Worm (Caenorhabditis elegans) whole organism, young adult: ENCODE results near the gene chtl-1.

Experiments
- F57A8.1 ChIP-seq: fragments of 200-800 bp; sonication (Bioruptor generic); optimal IDR thresholded peaks from 2 replicates; lab custom pipeline; 2018; ENCODE audit warnings: mild to moderate bottlenecking, missing genetic modification characterization, moderate library complexity, missing compliant biosample characterization
- Y53G8AR.9 ChIP-seq: fragments of 200-800 bp; sonication (Bioruptor generic); conservative IDR thresholded peaks from 2 replicates; pipeline ENCODE4 v1.3.6; 2022; ENCODE audit warnings: missing genetic modification reagents, missing genetic modification characterization, missing compliant biosample characterization
- ama-1 ChIP-seq, 3 experiments: fragments of 150-350 bp in 1 of 3; sonication (generic microtip) in 2 of 3; optimal IDR thresholded peaks; 2 replicates each; lab custom pipeline; 2014 to 2018; ENCODE audit warnings: missing biosample characterization in 2 of 3, missing genetic modification characterization in 2 of 3, missing genetic modification reagents in 2 of 3
- aptf-2 ChIP-seq: fragments of 200-800 bp; sonication (Bioruptor generic); conservative IDR thresholded peaks from 2 replicates; pipeline ENCODE4 v1.3.6; 2022; ENCODE audit warnings: missing genetic modification reagents, missing genetic modification characterization, missing compliant biosample characterization
- ets-4 ChIP-seq: fragments of 200-800 bp; sonication (Bioruptor generic); optimal IDR thresholded peaks from 2 replicates; lab custom pipeline; 2018; ENCODE audit warnings: mild to moderate bottlenecking, missing genetic modification characterization, missing compliant biosample characterization
- lin-35 ChIP-seq, 3 experiments: fragments of 150-350 bp in 2 of 3; sonication (generic microtip) in 1 of 3; optimal IDR thresholded peaks; 2 replicates each; lab custom pipeline; 2014 to 2018; ENCODE audit warnings: missing biosample characterization in 3 of 3, missing genetic modification characterization in 3 of 3, missing genetic modification reagents in 3 of 3
- nhr-120 ChIP-seq: fragments of 200-800 bp; sonication (Bioruptor generic); IDR thresholded peaks from 2 replicates; pipeline ENCODE4 v1.3.6; 2022; ENCODE audit warnings: missing genetic modification characterization, missing compliant biosample characterization
- pha-4 ChIP-seq: fragments of 150-350 bp; sonication (generic microtip); optimal IDR thresholded peaks from 2 replicates; lab custom pipeline; 2014; ENCODE audit warnings: missing biosample characterization, missing genetic modification reagents, missing genetic modification characterization
- rpc-1 ChIP-seq, 2 experiments: fragments of 150-350 bp in 1 of 2; sonication (generic microtip) in 1 of 2; optimal IDR thresholded peaks; 2 replicates each; lab custom pipeline; 2014 to 2018; ENCODE audit warnings: missing biosample characterization in 1 of 2, missing genetic modification characterization in 1 of 2, missing genetic modification reagents in 1 of 2, missing genotype in 1 of 2
- unc-62 ChIP-seq: fragments of 150-350 bp; optimal IDR thresholded peaks from 2 replicates; lab custom pipeline; 2014; ENCODE audit warnings: missing biosample characterization, missing genetic modification reagents, missing genetic modification characterization
- xnd-1 ChIP-seq: sonication (generic microtip); optimal IDR thresholded peaks from 2 replicates; lab custom pipeline; 2016; ENCODE audit warnings: missing genotype, missing genetic modification reagents, missing genetic modification characterization, missing compliant biosample characterization
- ztf-3 ChIP-seq: fragments of 200-800 bp; sonication (Bioruptor generic); optimal IDR thresholded peaks from 2 replicates; lab custom pipeline; 2018; ENCODE audit warnings: mild to moderate bottlenecking, missing genetic modification characterization, missing compliant biosample characterization

DNA sequence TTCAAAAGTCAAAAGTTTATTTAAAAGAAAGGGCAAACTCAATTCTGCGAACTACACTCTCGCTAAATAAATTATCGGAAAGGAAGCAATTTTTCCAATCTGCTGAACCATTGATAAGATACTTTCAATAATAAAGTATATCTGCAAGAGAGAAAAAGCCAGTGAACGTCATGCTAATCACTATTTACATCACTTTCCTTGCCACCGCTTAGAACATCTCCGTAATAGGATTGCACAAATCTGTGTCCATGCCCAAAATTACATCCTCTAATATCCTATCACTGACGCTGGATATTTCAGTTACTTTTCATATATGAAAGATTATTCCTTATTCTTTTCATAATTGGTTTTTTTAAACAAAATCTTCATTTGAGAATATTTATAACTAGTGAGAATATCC is 18.7 kb upstream of the chtl-1 start:
- no peak for TF ChIP-seq nhr-120 (GFP tag; lab: Robert Waterston, UW)
- no peak for TF ChIP-seq unc-62 (GFP tag; lab: Kevin White, UChicago)
- TF ChIP-seq rpc-1 (optimal IDR thresholded peaks at IDR 0.05; lab: Kevin White, UChicago), result no peak
- TF ChIP-seq rpc-1 (tag; optimal IDR thresholded peaks at IDR 0.05; lab: Kevin White, UChicago), result no peak
- TF ChIP-seq lin-35 (GFP tag; optimal IDR thresholded peaks at IDR 0.05; lab: Kevin White, UChicago), result no peak
- no peak for TF ChIP-seq ama-1 (optimal IDR thresholded peaks at IDR 0.05; lab: Kevin White, UChicago)
- no peak for TF ChIP-seq ama-1 (GFP tag; optimal IDR thresholded peaks at IDR 0.05; lab: Kevin White, UChicago)
- TF ChIP-seq ets-4 (GFP tag; lab: Kevin White, UChicago), result no peak
- no peak for TF ChIP-seq Y53G8AR.9
- no peak for TF ChIP-seq F57A8.1 (GFP tag; lab: Kevin White, UChicago)
- no peak for TF ChIP-seq ztf-3 (GFP tag; lab: Kevin White, UChicago)
- TF ChIP-seq xnd-1, result no peak
- no peak for TF ChIP-seq aptf-2 (GFP tag; lab: Robert Waterston, UW)
- no peak for TF ChIP-seq pha-4
